Fruit fly (Drosophila melanogaster) whole organism, embryonic: ENCODE results near the gene alpha-Spec.

ENCODE experiments used
- Adf1 ChIP-seq: fragments of 200-800 bp; sonication (Bioruptor generic); IDR thresholded peaks from 2 replicates; pipeline ENCODE4 v1.3.6; 2022; ENCODE audit warnings: missing biosample characterization, missing genetic modification characterization
- Atf6 ChIP-seq: fragments of 200-800 bp; sonication (Bioruptor generic); IDR thresholded peaks from 2 replicates; pipeline ENCODE4 v1.3.6; 2022; ENCODE audit warnings: missing biosample characterization, missing genetic modification characterization
- Bdp1 ChIP-seq: fragments of 200-800 bp; sonication (Bioruptor generic); optimal IDR thresholded peaks from 3 replicates; lab custom pipeline; 2016; ENCODE audit warnings: missing biosample characterization, missing genetic modification characterization
- CG11723 ChIP-seq: fragments of 200-800 bp; sonication (Bioruptor generic); optimal IDR thresholded peaks from 2 replicates; lab custom pipeline; 2017; ENCODE audit warnings: missing biosample characterization, mild to moderate bottlenecking, missing genetic modification characterization
- CG13424 ChIP-seq: fragments of 200-800 bp; sonication (Bioruptor generic); optimal IDR thresholded peaks from 2 replicates; lab custom pipeline; 2019; ENCODE audit warnings: missing biosample characterization, mild to moderate bottlenecking, missing genetic modification characterization, moderate library complexity
- CG1602 ChIP-seq: fragments of 200-800 bp; sonication (Bioruptor generic); optimal IDR thresholded peaks from 3 replicates; lab custom pipeline; 2016; ENCODE audit warnings: missing biosample characterization, missing genetic modification characterization
- CG1603 ChIP-seq: fragments of 200-800 bp; sonication (Bioruptor generic); optimal IDR thresholded peaks from 2 replicates; lab custom pipeline; 2019; ENCODE audit warnings: missing biosample characterization, mild to moderate bottlenecking, missing genetic modification characterization, moderate library complexity
- CG17385 ChIP-seq: fragments of 200-800 bp; sonication (Bioruptor generic); optimal IDR thresholded peaks from 3 replicates; lab custom pipeline; 2018; ENCODE audit warnings: missing biosample characterization, mild to moderate bottlenecking, missing genetic modification characterization
- CG17912 ChIP-seq: fragments of 200-800 bp; sonication (Bioruptor generic); optimal IDR thresholded peaks from 2 replicates; lab custom pipeline; 2018; ENCODE audit warnings: missing biosample characterization, mild to moderate bottlenecking, missing genetic modification characterization
- CG2202 ChIP-seq: fragments of 200-800 bp; sonication (Bioruptor generic); optimal IDR thresholded peaks from 2 replicates; lab custom pipeline; 2018; ENCODE audit warnings: missing biosample characterization, mild to moderate bottlenecking, missing genetic modification characterization
- CG31441 ChIP-seq: fragments of 200-800 bp; sonication (Bioruptor generic); IDR thresholded peaks from 2 replicates; pipeline ENCODE4 v1.3.6; 2022; ENCODE audit warnings: missing biosample characterization, missing genetic modification characterization
- CG32772 ChIP-seq: fragments of 200-800 bp; sonication (Bioruptor generic); IDR thresholded peaks from 2 replicates; pipeline ENCODE4 v1.3.6; 2022; ENCODE audit warnings: missing biosample characterization, missing genetic modification characterization
- CG3407 ChIP-seq: fragments of 200-800 bp; sonication (Bioruptor generic); optimal IDR thresholded peaks from 2 replicates; lab custom pipeline; 2018; ENCODE audit warnings: missing biosample characterization, mild to moderate bottlenecking, missing genetic modification characterization
- CG34376 ChIP-seq: fragments of 200-800 bp; sonication (Bioruptor generic); optimal IDR thresholded peaks from 2 replicates; lab custom pipeline; 2018; ENCODE audit warnings: missing biosample characterization, mild to moderate bottlenecking, missing genetic modification characterization
- CG6272 ChIP-seq: fragments of 200-800 bp; sonication (Bioruptor generic); IDR thresholded peaks from 2 replicates; pipeline ENCODE4 v1.3.6; 2022; ENCODE audit warnings: missing biosample characterization, missing genetic modification characterization
- CG6654 ChIP-seq: fragments of 200-800 bp; sonication (Bioruptor generic); optimal IDR thresholded peaks from 2 replicates; lab custom pipeline; 2017; ENCODE audit warnings: missing biosample characterization, mild to moderate bottlenecking, missing genetic modification characterization
- CG6689 ChIP-seq: fragments of 200-800 bp; sonication (Bioruptor generic); IDR thresholded peaks from 2 replicates; pipeline ENCODE4 v1.3.6; 2022; ENCODE audit warnings: missing biosample characterization, missing genetic modification characterization
- CG7271 ChIP-seq: fragments of 200-800 bp; sonication (Bioruptor generic); optimal IDR thresholded peaks from 2 replicates; lab custom pipeline; 2018; ENCODE audit warnings: missing biosample characterization, mild to moderate bottlenecking, missing genetic modification characterization, moderate library complexity
- CG7556 ChIP-seq: fragments of 200-800 bp; sonication (Bioruptor generic); optimal IDR thresholded peaks from 2 replicates; lab custom pipeline; 2017; ENCODE audit warnings: missing biosample characterization, mild to moderate bottlenecking, missing genetic modification characterization
- CG8924 ChIP-seq: fragments of 200-800 bp; optimal IDR thresholded peaks from 3 replicates; lab custom pipeline; 2019; ENCODE audit warnings: missing biosample characterization, mild to moderate bottlenecking, missing genetic modification characterization, moderate library complexity
- CG9797 ChIP-seq: fragments of 200-800 bp; sonication (Bioruptor generic); optimal IDR thresholded peaks from 3 replicates; lab custom pipeline; 2018; ENCODE audit warnings: missing biosample characterization, mild to moderate bottlenecking, missing genetic modification characterization
- CHES-1-like ChIP-seq: fragments of 200-800 bp; sonication (Bioruptor generic); optimal IDR thresholded peaks from 2 replicates; lab custom pipeline; 2016; ENCODE audit warnings: missing biosample characterization, missing genetic modification characterization
- CTCF ChIP-seq: fragments of 200-800 bp; sonication (Bioruptor generic); optimal IDR thresholded peaks from 2 replicates; lab custom pipeline; 2017; ENCODE audit warnings: missing biosample characterization, mild to moderate bottlenecking, missing genetic modification characterization, moderate library complexity
- Chrac-16 ChIP-seq: fragments of 200-800 bp; sonication (Bioruptor generic); optimal IDR thresholded peaks from 3 replicates; lab custom pipeline; 2016; ENCODE audit warnings: missing biosample characterization, missing genetic modification characterization
- CrebB ChIP-seq: fragments of 200-800 bp; sonication (Bioruptor generic); optimal IDR thresholded peaks from 3 replicates; lab custom pipeline; 2018; ENCODE audit warnings: missing biosample characterization, mild to moderate bottlenecking, missing genetic modification characterization
- Dip2 ChIP-seq: fragments of 200-800 bp; sonication (Bioruptor generic); IDR thresholded peaks from 2 replicates; pipeline ENCODE4 v1.3.6; 2022; ENCODE audit warnings: missing biosample characterization, missing genetic modification characterization
- Dref ChIP-seq: fragments of 200-800 bp; sonication (Bioruptor generic); IDR thresholded peaks from 2 replicates; pipeline ENCODE4 v1.3.6; 2022; ENCODE audit warnings: missing biosample characterization, missing genetic modification characterization
- Drgx ChIP-seq: fragments of 200-800 bp; sonication (Bioruptor generic); IDR thresholded peaks from 2 replicates; pipeline ENCODE4 v1.3.6; 2022; ENCODE audit warnings: missing biosample characterization, missing genetic modification characterization
- E2f2 ChIP-seq: fragments of 200-800 bp; sonication (Bioruptor generic); IDR thresholded peaks from 2 replicates; pipeline ENCODE4 v1.3.6; 2022; ENCODE audit warnings: missing biosample characterization, missing genetic modification characterization
- Ets65A ChIP-seq: fragments of 200-800 bp; sonication (Bioruptor generic); peaks from one replicate; lab custom pipeline; 2016; ENCODE audit warnings: missing biosample characterization, missing genetic modification characterization
- Gsc ChIP-seq: fragments of 200-800 bp; sonication (Bioruptor generic); IDR thresholded peaks from 2 replicates; pipeline ENCODE4 v1.3.6; 2022; ENCODE audit warnings: missing biosample characterization, missing genetic modification characterization
- Hand ChIP-seq: fragments of 200-800 bp; sonication (Bioruptor generic); optimal IDR thresholded peaks from 2 replicates; lab custom pipeline; 2017; ENCODE audit warnings: mild to moderate bottlenecking, missing biosample characterization, missing genetic modification reagents, missing genetic modification characterization
- TFAM ChIP-seq: fragments of 200-800 bp; sonication (Bioruptor generic); optimal IDR thresholded peaks from 2 replicates; lab custom pipeline; 2017; ENCODE audit warnings: missing biosample characterization, missing genetic modification characterization, inconsistent platforms
- amos ChIP-seq: fragments of 200-800 bp; sonication (Bioruptor generic); IDR thresholded peaks from 2 replicates; pipeline ENCODE4 v1.3.6; 2022; ENCODE audit warnings: missing biosample characterization, missing genetic modification characterization; ENCODE audit not compliant: partially characterized antibody
- ato ChIP-seq: fragments of 200-800 bp; sonication (Bioruptor generic); IDR thresholded peaks from 2 replicates; pipeline ENCODE4 v1.3.6; 2022; ENCODE audit warnings: missing biosample characterization, missing genetic modification characterization; ENCODE audit not compliant: partially characterized antibody
- bbx ChIP-seq: fragments of 200-800 bp; sonication (Bioruptor generic); IDR thresholded peaks from 2 replicates; pipeline ENCODE4 v1.3.6; 2022; ENCODE audit warnings: missing biosample characterization, missing genetic modification characterization; ENCODE audit not compliant: partially characterized antibody
- da ChIP-seq: fragments of 200-800 bp; sonication (Bioruptor generic); optimal IDR thresholded peaks from 2 replicates; lab custom pipeline; 2016; ENCODE audit warnings: missing biosample characterization, missing genetic modification characterization
- danr ChIP-seq: fragments of 200-800 bp; sonication (Bioruptor generic); IDR thresholded peaks from 2 replicates; pipeline ENCODE4 v1.3.6; 2022; ENCODE audit warnings: missing biosample characterization, missing genetic modification characterization
- dpn ChIP-seq, 2 experiments: fragments of 200-800 bp; sonication (Bioruptor generic); optimal IDR thresholded peaks; 3 replicates each; lab custom pipeline; 2016; ENCODE audit warnings: missing biosample characterization in 2 of 2, missing genetic modification characterization in 2 of 2
- emc ChIP-seq: fragments of 200-800 bp; sonication (Bioruptor generic); optimal IDR thresholded peaks from 2 replicates; lab custom pipeline; 2016; ENCODE audit warnings: missing biosample characterization, missing genetic modification characterization
- fd96Cb ChIP-seq: fragments of 200-800 bp; sonication (Bioruptor generic); optimal IDR thresholded peaks from 2 replicates; lab custom pipeline; 2018; ENCODE audit warnings: missing biosample characterization, mild to moderate bottlenecking, missing genetic modification characterization, moderate library complexity
- mam ChIP-seq: fragments of 200-800 bp; sonication (Bioruptor generic); optimal IDR thresholded peaks from 3 replicates; lab custom pipeline; 2016; ENCODE audit warnings: missing biosample characterization, missing genetic modification characterization
- oc ChIP-seq: fragments of 200-800 bp; sonication (Bioruptor generic); optimal IDR thresholded peaks from 2 replicates; lab custom pipeline; 2018; ENCODE audit warnings: missing biosample characterization, mild to moderate bottlenecking, missing genetic modification characterization, moderate library complexity
- org-1 ChIP-seq: fragments of 200-800 bp; sonication (Bioruptor generic); optimal IDR thresholded peaks from 2 replicates; lab custom pipeline; 2017; ENCODE audit warnings: missing biosample characterization, missing genetic modification characterization
- pita ChIP-seq: fragments of 200-800 bp; sonication (Bioruptor generic); optimal IDR thresholded peaks from 2 replicates; lab custom pipeline; 2017; ENCODE audit warnings: missing biosample characterization, mild to moderate bottlenecking, missing genetic modification characterization
- repo ChIP-seq: fragments of 200-800 bp; sonication (Bioruptor generic); optimal IDR thresholded peaks from 2 replicates; lab custom pipeline; 2016; ENCODE audit warnings: missing biosample characterization, missing genetic modification characterization
- sd ChIP-seq: fragments of 200-800 bp; sonication (Bioruptor generic); optimal IDR thresholded peaks from 3 replicates; lab custom pipeline; 2018; ENCODE audit warnings: missing biosample characterization, mild to moderate bottlenecking, missing genetic modification characterization, moderate library complexity
- slou ChIP-seq: fragments of 200-800 bp; sonication (Bioruptor generic); optimal IDR thresholded peaks from 3 replicates; lab custom pipeline; 2016; ENCODE audit warnings: missing biosample characterization, missing genetic modification characterization
- sr ChIP-seq: fragments of 200-800 bp; sonication (Bioruptor generic); IDR thresholded peaks from 3 replicates; pipeline ENCODE4 v1.3.6; 2022; ENCODE audit warnings: missing biosample characterization, missing genetic modification characterization
- tgo ChIP-seq: fragments of 200-800 bp; sonication (Bioruptor generic); IDR thresholded peaks from 3 replicates; pipeline ENCODE4 v1.3.6; 2022; ENCODE audit warnings: missing biosample characterization, missing genetic modification characterization
- tll ChIP-seq, 2 experiments: fragments of 200-800 bp in 1 of 2; fragments of >200 bp in 1 of 2; sonication (Bioruptor generic) in 1 of 2; optimal IDR thresholded peaks; 2 replicates each; lab custom pipeline; 2017 to 2019; ENCODE audit warnings: missing biosample characterization in 2 of 2, missing genetic modification characterization in 2 of 2, mild to moderate bottlenecking in 1 of 2, moderate library complexity in 1 of 2
- trem ChIP-seq: fragments of 200-800 bp; optimal IDR thresholded peaks from 3 replicates; lab custom pipeline; 2019; ENCODE audit warnings: missing biosample characterization, mild to moderate bottlenecking, missing genetic modification characterization, moderate library complexity
- zf30C ChIP-seq: fragments of 200-800 bp; sonication (Bioruptor generic); optimal IDR thresholded peaks from 3 replicates; lab custom pipeline; 2018; ENCODE audit warnings: missing biosample characterization, mild to moderate bottlenecking, missing genetic modification characterization

The alpha-Spec gene

DNA sequence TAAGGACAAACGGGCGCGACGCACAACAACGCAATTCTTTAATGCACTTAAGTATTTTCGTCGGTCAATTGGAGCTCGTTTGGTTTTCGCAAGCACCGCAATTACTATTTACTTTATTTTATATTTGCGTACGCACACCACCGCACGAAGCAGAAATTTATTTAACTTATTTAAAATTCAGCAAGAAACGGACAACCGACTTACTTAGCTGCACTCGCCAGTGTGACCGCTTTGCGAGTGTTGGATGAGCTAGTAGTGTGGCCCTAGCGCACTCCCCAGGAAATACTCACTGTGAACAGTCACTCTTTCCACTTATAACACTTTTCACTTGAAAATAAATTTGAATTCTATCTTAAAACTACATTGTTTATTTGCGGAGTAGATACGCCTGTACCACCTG is 64.3 kb downstream of the alpha-Spec start, which contains the start of gene drpr (continued):
- TF ChIP-seq CTCF (GFP tag; lab: Kevin White, UChicago) = no peak
- no peak for TF ChIP-seq sr (GFP tag; lab: Robert Waterston, UW)
- TF ChIP-seq CG32772 (GFP tag; lab: Robert Waterston, UW) = no peak
- TF ChIP-seq slou (GFP tag; lab: Kevin White, UChicago) = no peak
- no peak for TF ChIP-seq CG7271 (tag; lab: Kevin White, UChicago)
- TF ChIP-seq Atf6 (GFP tag; lab: Robert Waterston, UW) = no peak
- no peak for TF ChIP-seq CG11723 (GFP tag; lab: Kevin White, UChicago)
- TF ChIP-seq E2f2 = peak; percentile 77
- no peak for TF ChIP-seq tll (GFP tag; optimal IDR thresholded peaks at IDR 0.05; lab: Kevin White, UChicago)
- no peak for TF ChIP-seq CG6689
- TF ChIP-seq trem (tag; lab: Kevin White, UChicago) = peak; percentile 54
- no peak for TF ChIP-seq Hand (GFP tag; lab: Kevin White, UChicago)
- no peak for TF ChIP-seq emc (GFP tag; lab: Kevin White, UChicago)
- no peak for TF ChIP-seq CG7556 (GFP tag; lab: Kevin White, UChicago)
- TF ChIP-seq CG6272 (GFP tag; lab: Robert Waterston, UW) = no peak
- TF ChIP-seq TFAM (GFP tag; lab: Kevin White, UChicago) = no peak
- no peak for TF ChIP-seq da (GFP tag; lab: Kevin White, UChicago)
- peak; percentile 19 for TF ChIP-seq CHES-1-like (GFP tag; lab: Kevin White, UChicago)
- no peak for TF ChIP-seq tgo (GFP tag; lab: Robert Waterston, UW)
- TF ChIP-seq CG17385 (GFP tag; lab: Kevin White, UChicago) = peak; percentile 48
- TF ChIP-seq CG31441 (GFP tag; lab: Robert Waterston, UW) = peak; percentile 79
- no peak for TF ChIP-seq sd
- TF ChIP-seq Dip2 (GFP tag; lab: Robert Waterston, UW) = no peak
- peak; percentile 95 for TF ChIP-seq CG9797 (GFP tag; lab: Kevin White, UChicago)
- TF ChIP-seq CG3407 (GFP tag; lab: Kevin White, UChicago) = no peak
- peak; percentile 23 for TF ChIP-seq zf30C
- TF ChIP-seq CG1602 (GFP tag; lab: Kevin White, UChicago) = no peak
- TF ChIP-seq repo (GFP tag; lab: Kevin White, UChicago) = no peak
- no peak for TF ChIP-seq Gsc (GFP tag; lab: Robert Waterston, UW)
- peak; percentile 79 for TF ChIP-seq CG1603 (tag; lab: Kevin White, UChicago)
- TF ChIP-seq dpn (GFP tag; optimal IDR thresholded peaks at IDR 0.05; lab: Kevin White, UChicago) = no peak
- TF ChIP-seq org-1 (GFP tag; lab: Kevin White, UChicago) = no peak
- no peak for TF ChIP-seq CG6654
- TF ChIP-seq mam (GFP tag; lab: Kevin White, UChicago) = no peak
- no peak for TF ChIP-seq CG17912 (GFP tag; lab: Kevin White, UChicago)
- peak; percentile 78 for TF ChIP-seq CG8924 (tag; lab: Kevin White, UChicago)
- TF ChIP-seq danr = no peak
- TF ChIP-seq bbx (GFP tag; lab: Robert Waterston, UW) = peak; percentile 66
- no peak for TF ChIP-seq fd96Cb (tag; lab: Kevin White, UChicago)
- peak; percentile 34 for TF ChIP-seq Dref (GFP tag; lab: Robert Waterston, UW)
- TF ChIP-seq Bdp1 = peak; percentile 28
- no peak for TF ChIP-seq Chrac-16 (GFP tag; lab: Kevin White, UChicago)
- peak; percentile 54; the same call in 1 of the 2 replicates for TF ChIP-seq amos (GFP tag; lab: Robert Waterston, UW)
- TF ChIP-seq CrebB (tag; lab: Kevin White, UChicago) = no peak
- TF ChIP-seq CG13424 (tag; lab: Kevin White, UChicago) = no peak
- TF ChIP-seq CG34376 (GFP tag; lab: Kevin White, UChicago) = peak; percentile 13
- TF ChIP-seq Adf1 = no peak
- no peak for TF ChIP-seq Ets65A (GFP tag; lab: Kevin White, UChicago)
- no peak for TF ChIP-seq oc (tag; lab: Kevin White, UChicago)
- TF ChIP-seq pita (GFP tag; lab: Kevin White, UChicago) = no peak
- peak; percentile 15; the same call in 1 of the 2 replicates for TF ChIP-seq Drgx (GFP tag; lab: Robert Waterston, UW)
- TF ChIP-seq CG2202 (tag; lab: Kevin White, UChicago) = peak; percentile 6
- no peak; the same call in 1 of the 2 replicates for TF ChIP-seq ato (GFP tag; lab: Robert Waterston, UW)
